Worm (Caenorhabditis elegans) whole organism, young adult: ENCODE measurements around the gene trp-1.

Experiments used
- B0035.1 ChIP-seq: sonication (generic microtip); optimal IDR thresholded peaks from 2 replicates; lab custom pipeline; 2016; ENCODE audit warnings: missing genetic modification characterization, mild to moderate bottlenecking, missing compliant biosample characterization, missing genotype, missing genetic modification reagents
- F10E7.11 ChIP-seq: sonication (generic microtip); optimal IDR thresholded peaks from 2 replicates; lab custom pipeline; 2017; ENCODE audit warnings: mild to moderate bottlenecking, missing genetic modification characterization, moderate library complexity, missing compliant biosample characterization
- F23B12.7 ChIP-seq: sonication (generic microtip); optimal IDR thresholded peaks from 2 replicates; lab custom pipeline; 2017; ENCODE audit warnings: missing genetic modification characterization, mild to moderate bottlenecking, missing compliant biosample characterization, antibody characterized with exemption, moderate library complexity; ENCODE audit not compliant: insufficient read depth
- F33H1.4 ChIP-seq: fragments of 200-800 bp; sonication (Bioruptor generic); IDR thresholded peaks from 2 replicates; pipeline ENCODE4 v1.3.6; 2022; ENCODE audit warnings: missing genetic modification reagents, missing genetic modification characterization, missing compliant biosample characterization
- F39B2.1 ChIP-seq: fragments of 200-800 bp; sonication (Bioruptor generic); IDR thresholded peaks from 2 replicates; pipeline ENCODE4 v1.3.6; 2022; ENCODE audit warnings: missing genetic modification reagents, missing genetic modification characterization, missing compliant biosample characterization
- F52B5.7 ChIP-seq: sonication (generic microtip); optimal IDR thresholded peaks from 2 replicates; lab custom pipeline; 2016; ENCODE audit warnings: mild to moderate bottlenecking, missing genetic modification characterization, missing compliant biosample characterization
- K12H6.12 ChIP-seq: fragments of 200-800 bp; sonication (Bioruptor generic); optimal IDR thresholded peaks from 2 replicates; lab custom pipeline; 2018; ENCODE audit warnings: mild to moderate bottlenecking, missing genetic modification characterization, missing compliant biosample characterization
- Y56A3A.18 ChIP-seq: fragments of 200-800 bp; sonication (Bioruptor generic); IDR thresholded peaks from 2 replicates; pipeline ENCODE4 v1.3.6; 2022; ENCODE audit warnings: missing genetic modification reagents, missing genetic modification characterization, missing compliant biosample characterization
- ZK185.1 ChIP-seq: sonication (generic microtip); optimal IDR thresholded peaks from 2 replicates; lab custom pipeline; 2016; ENCODE audit warnings: mild to moderate bottlenecking, missing genetic modification characterization, missing compliant biosample characterization; ENCODE audit not compliant: poor library complexity, severe bottlenecking
- aptf-3 ChIP-seq: fragments of 200-800 bp; sonication (Bioruptor generic); IDR thresholded peaks from 2 replicates; pipeline ENCODE4 v1.3.6; 2022; ENCODE audit warnings: missing genetic modification characterization, missing compliant biosample characterization
- athp-1 ChIP-seq: sonication (generic microtip); optimal IDR thresholded peaks from 2 replicates; lab custom pipeline; 2017; ENCODE audit warnings: mild to moderate bottlenecking, missing genetic modification characterization, missing compliant biosample characterization
- attf-5 ChIP-seq: fragments of 200-800 bp; sonication (Bioruptor generic); optimal IDR thresholded peaks from 2 replicates; lab custom pipeline; 2018; ENCODE audit warnings: mild to moderate bottlenecking, missing genetic modification characterization, missing compliant biosample characterization
- bed-1 ChIP-seq: fragments of 200-800 bp; sonication (Bioruptor generic); IDR thresholded peaks from 2 replicates; pipeline ENCODE4 v1.3.6; 2022; ENCODE audit warnings: missing genetic modification reagents, missing genetic modification characterization, missing compliant biosample characterization
- bed-2 ChIP-seq: fragments of 200-800 bp; sonication (Bioruptor generic); IDR thresholded peaks from 2 replicates; pipeline ENCODE4 v1.3.6; 2022; ENCODE audit warnings: missing genetic modification reagents, missing genetic modification characterization, missing compliant biosample characterization
- ccch-3 ChIP-seq: fragments of 200-800 bp; sonication (Bioruptor generic); optimal IDR thresholded peaks from 2 replicates; lab custom pipeline; 2018; ENCODE audit warnings: mild to moderate bottlenecking, missing genetic modification characterization, missing compliant biosample characterization
- cebp-1 ChIP-seq, 2 experiments: fragments of 200-800 bp in 1 of 2; sonication (Bioruptor generic) in 1 of 2; sonication (generic microtip) in 1 of 2; IDR thresholded peaks in 1 of 2; optimal IDR thresholded peaks in 1 of 2; 2 replicates each; pipeline versions ENCODE4 v1.3.6 to Lab custom; 2017 to 2022; ENCODE audit warnings: missing compliant biosample characterization in 2 of 2, missing genetic modification characterization in 2 of 2, mild to moderate bottlenecking in 1 of 2, missing genetic modification reagents in 1 of 2, moderate library complexity in 1 of 2
- ceh-100 ChIP-seq: fragments of 200-800 bp; sonication (Bioruptor generic); IDR thresholded peaks from 2 replicates; pipeline ENCODE4 v1.3.6; 2022; ENCODE audit warnings: missing genetic modification reagents, missing genetic modification characterization, missing compliant biosample characterization
- ceh-27 ChIP-seq: fragments of 200-800 bp; sonication (Bioruptor generic); optimal IDR thresholded peaks from 2 replicates; lab custom pipeline; 2018; ENCODE audit warnings: mild to moderate bottlenecking, missing genetic modification characterization, moderate library complexity, missing compliant biosample characterization
- ceh-40 ChIP-seq: fragments of 200-800 bp; sonication (Bioruptor generic); IDR thresholded peaks from 2 replicates; pipeline ENCODE4 v1.3.6; 2022; ENCODE audit warnings: missing genetic modification characterization, missing compliant biosample characterization
- ceh-58 ChIP-seq: fragments of 200-800 bp; sonication (Bioruptor generic); IDR thresholded peaks from 2 replicates; pipeline ENCODE4 v1.3.6; 2022; ENCODE audit warnings: missing genetic modification characterization, missing compliant biosample characterization
- egl-18 ChIP-seq: fragments of 200-800 bp; sonication (Bioruptor generic); IDR thresholded peaks from 2 replicates; pipeline ENCODE4 v1.3.6; 2022; ENCODE audit warnings: missing genetic modification reagents, missing genetic modification characterization, missing compliant biosample characterization
- hlh-12 ChIP-seq: sonication (generic microtip); optimal IDR thresholded peaks from 2 replicates; lab custom pipeline; 2016; ENCODE audit warnings: missing genetic modification characterization, missing compliant biosample characterization
- hsf-1 ChIP-seq: fragments of 200-800 bp; sonication (Bioruptor generic); IDR thresholded peaks from 2 replicates; pipeline ENCODE4 v1.3.6; 2022; ENCODE audit warnings: missing genetic modification reagents, missing genetic modification characterization, missing compliant biosample characterization
- lir-1 ChIP-seq: fragments of 200-800 bp; sonication (Bioruptor generic); conservative IDR thresholded peaks from 2 replicates; pipeline ENCODE4 v1.3.6; 2022; ENCODE audit warnings: missing genetic modification reagents, missing genetic modification characterization, missing compliant biosample characterization
- madf-10 ChIP-seq: sonication (generic microtip); optimal IDR thresholded peaks from 2 replicates; lab custom pipeline; 2016; ENCODE audit warnings: mild to moderate bottlenecking, missing genetic modification characterization, missing compliant biosample characterization
- nfya-1 ChIP-seq: sonication (generic microtip); optimal IDR thresholded peaks from 2 replicates; lab custom pipeline; 2017; ENCODE audit warnings: antibody characterized with exemption, missing compliant biosample characterization, missing genetic modification characterization, borderline replicate concordance; ENCODE audit not compliant: insufficient read depth
- nfyb-1 ChIP-seq: fragments of 200-800 bp; sonication (Bioruptor generic); IDR thresholded peaks from 2 replicates; pipeline ENCODE4 v1.3.6; 2022; ENCODE audit warnings: missing genetic modification reagents, missing genetic modification characterization, missing compliant biosample characterization
- nhr-80 ChIP-seq: sonication (generic microtip); optimal IDR thresholded peaks from 2 replicates; lab custom pipeline; 2016; ENCODE audit warnings: missing genetic modification characterization, missing compliant biosample characterization
- nhr-90 ChIP-seq: sonication (generic microtip); optimal IDR thresholded peaks from 2 replicates; lab custom pipeline; 2016; ENCODE audit warnings: missing genotype, mild to moderate bottlenecking, missing genetic modification characterization, missing compliant biosample characterization
- rcor-1 ChIP-seq: fragments of 200-800 bp; sonication (Bioruptor generic); IDR thresholded peaks from 2 replicates; pipeline ENCODE4 v1.3.6; 2022; ENCODE audit warnings: missing genetic modification reagents, missing genetic modification characterization, missing compliant biosample characterization
- sea-2 ChIP-seq: fragments of 200-800 bp; sonication (Bioruptor generic); IDR thresholded peaks from 2 replicates; pipeline ENCODE4 v1.3.6; 2022; ENCODE audit warnings: missing genetic modification characterization, missing compliant biosample characterization
- snpc-1.3 ChIP-seq: sonication (generic microtip); optimal IDR thresholded peaks from 2 replicates; lab custom pipeline; 2017; ENCODE audit warnings: missing genetic modification characterization, mild to moderate bottlenecking, missing compliant biosample characterization, antibody characterized with exemption, moderate library complexity, missing genotype, missing genetic modification reagents; ENCODE audit not compliant: insufficient read depth
- tbx-9 ChIP-seq: sonication (generic microtip); optimal IDR thresholded peaks from 2 replicates; lab custom pipeline; 2016; ENCODE audit warnings: borderline replicate concordance, missing genetic modification characterization, inconsistent platforms, missing compliant biosample characterization
- unc-62 ChIP-seq: fragments of 150-350 bp; optimal IDR thresholded peaks from 2 replicates; lab custom pipeline; 2014; ENCODE audit warnings: missing biosample characterization, missing genetic modification reagents, missing genetic modification characterization
- xnd-1 ChIP-seq: sonication (generic microtip); optimal IDR thresholded peaks from 2 replicates; lab custom pipeline; 2016; ENCODE audit warnings: missing genotype, missing genetic modification reagents, missing genetic modification characterization, missing compliant biosample characterization
- zim-3 ChIP-seq: sonication (generic microtip); optimal IDR thresholded peaks from 2 replicates; lab custom pipeline; 2017; ENCODE audit warnings: mild to moderate bottlenecking, missing genetic modification characterization, moderate library complexity, missing compliant biosample characterization
- ztf-18 ChIP-seq: sonication (generic microtip); optimal IDR thresholded peaks from 2 replicates; lab custom pipeline; 2016; ENCODE audit warnings: missing genotype, mild to moderate bottlenecking, missing genetic modification characterization, missing compliant biosample characterization

trp-1 gene

ce11 chrIII:8524773-8525172, 10.2 kb upstream of the trp-1 start, which contains the start of gene idpp-15:
Gene idpp-15, plus strand, starts transcription at chrIII:8525073.
- TF ChIP-seq aptf-3 (GFP tag; lab: Robert Waterston, UW) (no peak), nhr-90 (tag; lab: Kevin White, UChicago) (no peak), athp-1 (tag; lab: Kevin White, UChicago) (no peak)

ce11 chrIII:8529002-8529401, 5.9 kb upstream of the trp-1 start:
- TF ChIP-seq hsf-1 (GFP tag; lab: Robert Waterston, UW) (peak; percentile 70; the same call in 1 of the 2 replicates), ccch-3 (GFP tag; lab: Kevin White, UChicago) (no peak), xnd-1 (no peak), nfyb-1 (GFP tag; lab: Robert Waterston, UW) (peak; percentile 98), cebp-1 (GFP tag; IDR thresholded peaks at IDR 0.05; lab: Robert Waterston, UW) (peak; percentile 93), cebp-1 (tag; optimal IDR thresholded peaks at IDR 0.05; lab: Kevin White, UChicago) (peak; percentile 99), ceh-27 (GFP tag; lab: Kevin White, UChicago) (peak; percentile 14), tbx-9 (tag; lab: Kevin White, UChicago) (no peak), F33H1.4 (GFP tag; lab: Robert Waterston, UW) (no peak), madf-10 (no peak), attf-5 (GFP tag; lab: Kevin White, UChicago) (peak; percentile 37)

DNA sequence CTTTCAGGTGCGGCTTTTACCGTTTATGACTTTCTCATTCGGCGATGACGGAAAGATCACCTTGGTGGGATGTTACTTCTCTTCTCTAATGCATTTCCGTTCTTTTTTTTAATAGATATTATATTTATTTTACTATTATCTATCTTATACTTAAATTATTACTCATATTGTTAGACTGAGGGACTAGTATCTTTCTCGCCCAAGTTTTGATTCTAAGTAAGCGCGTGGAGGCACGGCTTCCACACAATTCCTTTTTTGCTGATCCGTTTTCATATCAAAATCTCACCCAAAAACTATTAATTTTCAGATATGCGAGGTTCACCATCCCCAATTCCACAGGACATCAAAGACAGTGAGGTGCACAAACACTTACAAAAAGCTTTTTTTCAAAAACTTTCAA, 5.2 kb upstream of the trp-1 start, which contains the start of gene ZC21.10:
Gene ZC21.10 (plus strand): TSS at position 301 of the 400 bp plus-strand sequence.
- no peak for TF ChIP-seq rcor-1 (GFP tag; lab: Robert Waterston, UW)
- no peak for TF ChIP-seq nfya-1 (tag; lab: Kevin White, UChicago)
- TF ChIP-seq unc-62 (GFP tag; lab: Kevin White, UChicago), result no peak
- no peak for TF ChIP-seq ZK185.1
- no peak for TF ChIP-seq lir-1 (GFP tag; lab: Robert Waterston, UW)
- TF ChIP-seq F39B2.1 (GFP tag; lab: Robert Waterston, UW), result no peak
- TF ChIP-seq snpc-1.3, result no peak
- TF ChIP-seq F10E7.11, result no peak
- no peak for TF ChIP-seq attf-5 (GFP tag; lab: Kevin White, UChicago)
- no peak for TF ChIP-seq ceh-58

DNA sequence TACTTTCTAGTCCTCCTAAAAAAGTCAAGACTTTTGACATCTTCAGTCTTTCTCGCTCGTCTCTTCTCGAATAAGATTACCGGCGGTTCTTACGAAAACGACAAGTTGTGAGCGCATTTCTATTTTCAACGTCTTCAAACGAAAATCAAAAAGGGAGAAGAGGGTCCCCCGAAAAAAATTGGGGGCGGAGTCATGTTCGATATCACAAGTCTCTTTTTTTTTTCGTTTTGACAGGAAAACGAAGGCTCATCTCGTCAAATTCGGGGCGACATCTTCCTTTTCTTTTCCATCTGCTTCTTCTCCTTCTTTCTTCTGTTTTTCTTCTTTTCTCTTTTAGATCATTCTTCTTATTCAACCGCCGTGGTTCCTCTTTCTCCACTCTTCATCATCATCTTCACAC, 1.0 kb upstream of the trp-1 start:
- TF ChIP-seq sea-2 (GFP tag; lab: Robert Waterston, UW) (no peak), athp-1 (tag; lab: Kevin White, UChicago) (no peak), egl-18 (GFP tag; lab: Robert Waterston, UW) (no peak), zim-3 (tag; lab: Kevin White, UChicago) (no peak), bed-1 (GFP tag; lab: Robert Waterston, UW) (no peak), F52B5.7 (tag; lab: Kevin White, UChicago) (no peak), ceh-100 (no peak), hlh-12 (tag; lab: Kevin White, UChicago) (no peak), nfya-1 (tag; lab: Kevin White, UChicago) (no peak), ztf-18 (tag; lab: Kevin White, UChicago) (no peak), tbx-9 (tag; lab: Kevin White, UChicago) (no peak), K12H6.12 (tag; lab: Kevin White, UChicago) (no peak), ceh-40 (GFP tag; lab: Robert Waterston, UW) (no peak), bed-2 (GFP tag; lab: Robert Waterston, UW) (no peak), hsf-1 (GFP tag; lab: Robert Waterston, UW) (no peak), Y56A3A.18 (GFP tag; lab: Robert Waterston, UW) (no peak), F23B12.7 (no peak), B0035.1 (tag; lab: Kevin White, UChicago) (no peak), nhr-80 (tag; lab: Kevin White, UChicago) (no peak)
